Worm (Caenorhabditis elegans): ENCODE measurements around the gene F46B6.12.

Gene F46B6.12

DNA sequence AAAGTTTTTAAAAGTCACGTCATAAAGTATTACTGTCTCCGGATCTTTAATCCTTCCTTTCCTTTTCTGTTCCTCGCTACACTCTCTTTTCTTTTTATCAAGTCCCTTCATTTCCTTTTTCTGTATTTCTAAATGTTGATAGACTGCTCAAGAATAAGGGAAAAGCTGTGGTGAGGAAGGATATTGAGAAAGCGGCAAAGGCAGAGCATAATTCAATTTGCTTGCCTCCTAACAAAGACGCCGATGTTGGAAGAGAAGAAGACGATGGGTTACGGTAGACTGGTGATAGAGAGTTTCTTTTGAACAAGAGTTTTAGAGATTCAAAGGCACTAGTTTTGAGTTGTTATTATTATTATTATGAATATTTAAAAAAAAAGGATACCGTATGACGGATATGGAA lies 10.0 kb downstream of the F46B6.12 start:
- no peak for TF ChIP-seq hlh-11 (tag; optimal IDR thresholded peaks at IDR 0.05)
- no peak for TF ChIP-seq F37D6.2 (tag; optimal IDR thresholded peaks at IDR 0.05)
- no peak for TF ChIP-seq hmg-1.1 (GFP tag; IDR thresholded peaks at IDR 0.05)
- TF ChIP-seq vab-7 (GFP tag; IDR thresholded peaks at IDR 0.05), result no peak
- TF ChIP-seq ceh-20 (GFP tag; IDR thresholded peaks at IDR 0.05), result no peak
- TF ChIP-seq R02D3.7 (tag; optimal IDR thresholded peaks at IDR 0.05), result no peak
- TF ChIP-seq madf-5 (GFP tag; IDR thresholded peaks at IDR 0.05), result no peak
- peak; percentile 100 for TF ChIP-seq ces-1 (GFP tag; optimal IDR thresholded peaks at IDR 0.05)
- TF ChIP-seq lim-7 (GFP tag; IDR thresholded peaks at IDR 0.05), result no peak
- TF ChIP-seq madf-9 (GFP tag; conservative IDR thresholded peaks at IDR 0.05), result no peak
- no peak for TF ChIP-seq nhr-28 (tag; optimal IDR thresholded peaks at IDR 0.05)
- TF ChIP-seq ZK337.2 (GFP tag; IDR thresholded peaks at IDR 0.05), result no peak
- peak; percentile 6 to 83 for TF ChIP-seq lsy-2 (tag; optimal IDR thresholded peaks at IDR 0.05)
- no peak for TF ChIP-seq T26A8.4 (GFP tag; IDR thresholded peaks at IDR 0.05)
- no peak for TF ChIP-seq snpc-1.2 (GFP tag; IDR thresholded peaks at IDR 0.05)
- no peak for TF ChIP-seq dmd-8 (GFP tag; IDR thresholded peaks at IDR 0.05)
- no peak for TF ChIP-seq duxl-1 (tag; optimal IDR thresholded peaks at IDR 0.05; ENCODE audit: poor library complexity)
- no peak for TF ChIP-seq lir-3 (tag; optimal IDR thresholded peaks at IDR 0.05)
- TF ChIP-seq nhr-25 (tag; optimal IDR thresholded peaks at IDR 0.05; ENCODE audit: borderline replicate concordance, insufficient read depth), result no peak
- peak; percentile 14 for TF ChIP-seq ceh-32 (tag; optimal IDR thresholded peaks at IDR 0.05; ENCODE audit: poor library complexity)
- TF ChIP-seq mdt-29 (GFP tag; IDR thresholded peaks at IDR 0.05), result no peak
- peak; percentile 71 for TF ChIP-seq aha-1 (tag)
- TF ChIP-seq T20F7.1 (GFP tag; optimal IDR thresholded peaks at IDR 0.05), result no peak
- TF ChIP-seq lin-1 (GFP tag; IDR thresholded peaks at IDR 0.05), result no peak
- no peak for TF ChIP-seq Y75B8A.6 (GFP tag; IDR thresholded peaks at IDR 0.05)
- TF ChIP-seq daf-8 (GFP tag; IDR thresholded peaks at IDR 0.05), result no peak
- TF ChIP-seq set-16 (GFP tag; IDR thresholded peaks at IDR 0.05), result no peak
- TF ChIP-seq spr-3 (GFP tag; optimal IDR thresholded peaks at IDR 0.05), result no peak
- TF ChIP-seq ceh-28 (tag; optimal IDR thresholded peaks at IDR 0.05), result no peak
- TF ChIP-seq aly-2 (tag; optimal IDR thresholded peaks at IDR 0.05), result no peak
- no peak for TF ChIP-seq attf-4 (tag; optimal IDR thresholded peaks at IDR 0.05)
- TF ChIP-seq nhr-42 (GFP tag; IDR thresholded peaks at IDR 0.05), result no peak
- peak; percentile 97 for TF ChIP-seq fkh-10 (GFP tag; optimal IDR thresholded peaks at IDR 0.05)
- no peak for TF ChIP-seq zfp-2 (tag; optimal IDR thresholded peaks at IDR 0.05)
- no peak for TF ChIP-seq nhr-11 (tag; optimal IDR thresholded peaks at IDR 0.05)
- TF ChIP-seq egl-27 (tag; optimal IDR thresholded peaks at IDR 0.05), result no peak
- no peak for TF ChIP-seq lin-39 (tag; optimal IDR thresholded peaks at IDR 0.05)
- TF ChIP-seq Y105C5A.15 (GFP tag; IDR thresholded peaks at IDR 0.05), result no peak
- no peak for TF ChIP-seq nhr-76 (tag; optimal IDR thresholded peaks at IDR 0.05)
- no peak for TF ChIP-seq Y5F2A.4 (GFP tag; optimal IDR thresholded peaks at IDR 0.05)
- no peak for TF ChIP-seq Y48G9A.11 (GFP tag; IDR thresholded peaks at IDR 0.05)
- TF ChIP-seq lin-29 (GFP tag; IDR thresholded peaks at IDR 0.05), result no peak
- no peak for TF ChIP-seq zfp-3 (GFP tag; conservative IDR thresholded peaks at IDR 0.05)
- no peak for TF ChIP-seq arid-1 (GFP tag; conservative IDR thresholded peaks at IDR 0.05)
- TF ChIP-seq hlh-30 (tag; optimal IDR thresholded peaks at IDR 0.05; ENCODE audit: insufficient read depth), result no peak
- no peak for TF ChIP-seq egl-43 (GFP tag; IDR thresholded peaks at IDR 0.05)
- TF ChIP-seq mep-1 (tag; optimal IDR thresholded peaks at IDR 0.05), result no peak
- TF ChIP-seq nhr-10 (tag; optimal IDR thresholded peaks at IDR 0.05), result no peak
- no peak for TF ChIP-seq lin-13 (GFP tag; optimal IDR thresholded peaks at IDR 0.05)
- no peak for TF ChIP-seq jun-1 (tag; optimal IDR thresholded peaks at IDR 0.05)
- TF ChIP-seq lin-15B (tag; optimal IDR thresholded peaks at IDR 0.05), result no peak
- no peak for TF ChIP-seq saeg-2 (GFP tag; IDR thresholded peaks at IDR 0.05)
- TF ChIP-seq rbr-2 (tag; optimal IDR thresholded peaks at IDR 0.05), result peak; percentile 22
